Worm (Caenorhabditis elegans): ENCODE results near the gene M02E1.4.
"Not testable (repeated sequence)": the region's sequence is repeated elsewhere in the genome, so short reads cannot be mapped to it uniquely, and the experiment has no call there.

M02E1.4 gene

DNA sequence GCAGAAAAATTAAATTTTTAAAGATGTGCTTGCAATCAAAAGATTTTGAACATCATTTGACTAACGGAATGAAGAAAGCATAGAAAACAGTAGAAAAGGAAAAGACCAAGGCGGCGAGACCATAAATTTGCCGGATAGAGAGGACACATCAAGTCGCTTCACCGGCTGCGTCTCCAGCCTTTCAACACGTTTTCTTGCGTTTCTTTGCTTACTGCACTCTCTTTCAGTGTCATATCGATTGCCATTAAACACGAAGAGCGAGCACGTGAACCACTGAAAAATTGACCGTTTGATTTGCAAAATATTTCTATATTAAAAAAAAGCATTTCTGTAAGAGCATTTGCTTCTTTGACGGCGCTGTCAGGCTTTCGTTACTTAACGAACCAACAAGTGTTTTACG is 35.1 kb downstream of the M02E1.4 start:
- peak; percentile 17 for TF ChIP-seq lin-40 (tag; optimal IDR thresholded peaks at IDR 0.05)
- no peak for TF ChIP-seq K12H6.12 (tag; optimal IDR thresholded peaks at IDR 0.05)
- TF ChIP-seq ztf-3 (GFP tag; optimal IDR thresholded peaks at IDR 0.05), result no peak
- peak; percentile 55; the same call in 1 of the 2 replicates for TF ChIP-seq hmg-1.2 (GFP tag; IDR thresholded peaks at IDR 0.05)
- no peak for TF ChIP-seq cebp-1 (GFP tag; IDR thresholded peaks at IDR 0.05)
- peak; percentile 38 for TF ChIP-seq cebp-1 (tag; optimal IDR thresholded peaks at IDR 0.05)

DNA sequence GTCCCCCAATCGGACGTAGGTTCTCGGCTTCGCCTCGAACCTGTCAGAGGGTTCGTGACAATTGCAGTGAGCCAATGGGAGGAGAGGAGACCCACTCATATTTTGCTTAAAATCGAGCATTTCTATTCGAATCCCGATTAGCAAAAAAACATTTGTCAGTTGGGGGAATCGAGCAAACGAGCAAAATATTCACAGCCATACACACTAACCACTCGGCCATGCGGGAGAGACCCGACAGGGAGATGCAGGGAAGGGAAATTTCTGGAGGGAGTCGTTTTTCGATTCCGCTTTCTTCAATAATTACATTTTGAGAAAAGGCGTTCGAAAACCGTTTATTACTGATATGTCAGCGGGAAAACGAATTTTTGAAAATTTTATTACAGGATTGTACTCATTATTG is 38.3 kb downstream of the M02E1.4 start:
- TF ChIP-seq egl-44 (GFP tag; IDR thresholded peaks at IDR 0.05), result peak; percentile 54; the same call in 1 of the 2 replicates
- peak; percentile 90 for TF ChIP-seq lin-26 (GFP tag; IDR thresholded peaks at IDR 0.05)
- peak; percentile 84 for TF ChIP-seq ztf-25 (GFP tag; IDR thresholded peaks at IDR 0.05)
- peak; percentile 28; the same call in 1 of the 2 replicates for TF ChIP-seq rcor-1 (GFP tag; IDR thresholded peaks at IDR 0.05)
- TF ChIP-seq D2030.7 (GFP tag; IDR thresholded peaks at IDR 0.05), result peak; percentile 33; the same call in 1 of the 2 replicates
- TF ChIP-seq Y56A3A.18 (GFP tag; IDR thresholded peaks at IDR 0.05), result 0 out of 2 replicates have a peak, but pooled peaks have one; percentile 39
- TF ChIP-seq zfh-2 (GFP tag; conservative IDR thresholded peaks at IDR 0.05), result 0 out of 2 replicates have a peak, but pooled peaks have one; percentile 12
- 0 out of 2 replicates have a peak, but pooled peaks have one; percentile 39 for TF ChIP-seq madf-3 (GFP tag; IDR thresholded peaks at IDR 0.05)
- TF ChIP-seq B0261.1 (tag; optimal IDR thresholded peaks at IDR 0.05), result peak; percentile 55
- peak; percentile 82 for TF ChIP-seq tbp1 (GFP tag; optimal IDR thresholded peaks at IDR 0.05)
- TF ChIP-seq ceh-100 (GFP tag; IDR thresholded peaks at IDR 0.05), result peak; percentile 38; the same call in 1 of the 2 replicates
- peak; percentile 49 for TF ChIP-seq mcd-1 (GFP tag; IDR thresholded peaks at IDR 0.05)
- TF ChIP-seq madf-6 (GFP tag; IDR thresholded peaks at IDR 0.05), result peak; percentile 55; the same call in 1 of the 2 replicates
- TF ChIP-seq dox-1 (GFP tag; IDR thresholded peaks at IDR 0.05), result peak; percentile 68
- not testable (repeated sequence) for TF ChIP-seq rpc-1 (optimal IDR thresholded peaks at IDR 0.05)
- peak; percentile 32 for TF ChIP-seq rpc-1 (tag; optimal IDR thresholded peaks at IDR 0.05)
- peak; percentile 79 for TF ChIP-seq nfyb-1 (GFP tag; IDR thresholded peaks at IDR 0.05)
- peak; percentile 73 for TF ChIP-seq hmg-1.2 (GFP tag; IDR thresholded peaks at IDR 0.05)
- 0 out of 2 replicates have a peak, but pooled peaks have one; percentile 29 for TF ChIP-seq ekl-4 (GFP tag; IDR thresholded peaks at IDR 0.05)
- TF ChIP-seq nhr-120 (GFP tag; IDR thresholded peaks at IDR 0.05), result peak; percentile 83; the same call in 1 of the 2 replicates
- peak; percentile 59; the same call in 1 of the 2 replicates for TF ChIP-seq ceh-40 (GFP tag; IDR thresholded peaks at IDR 0.05)
- 0 out of 2 replicates have a peak, but pooled peaks have one; percentile 9 for TF ChIP-seq aptf-3 (GFP tag; IDR thresholded peaks at IDR 0.05)

DNA sequence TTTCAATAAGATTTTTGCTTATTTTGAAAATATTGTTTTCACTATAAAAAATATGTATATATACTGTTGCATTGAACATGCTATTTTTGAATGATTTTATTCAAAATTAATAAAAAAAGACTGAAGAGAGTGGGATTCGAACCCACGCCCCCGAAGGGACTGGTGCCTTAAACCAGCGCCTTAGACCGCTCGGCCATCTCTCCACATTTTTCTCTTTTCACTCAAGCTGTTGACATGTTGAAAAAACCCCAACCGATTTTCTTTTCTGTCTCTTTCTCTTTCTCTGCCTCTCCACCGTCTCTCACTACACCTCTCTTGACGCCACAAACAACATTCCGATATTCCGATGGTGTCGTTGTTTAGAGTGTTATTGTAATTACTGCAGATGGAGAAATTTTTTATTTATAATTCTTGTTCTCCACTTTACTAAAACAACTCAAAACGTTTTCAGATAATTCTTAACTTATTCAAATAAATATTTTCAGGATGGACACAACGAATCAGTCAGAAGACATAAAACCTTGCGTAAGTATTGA is 40.1 kb downstream of the M02E1.4 start, which contains the start of gene sor-3:
TSS of gene sor-3 (plus strand) at position 486 of the 536 bp plus-strand sequence.
- TF ChIP-seq ekl-4 (GFP tag; IDR thresholded peaks at IDR 0.05), result peak; percentile 67
- TF ChIP-seq madf-10 (tag; optimal IDR thresholded peaks at IDR 0.05), result peak; percentile 82
- TF ChIP-seq nhr-120 (GFP tag; IDR thresholded peaks at IDR 0.05), result no peak
- TF ChIP-seq ztf-3 (GFP tag; optimal IDR thresholded peaks at IDR 0.05), result no peak
- peak; percentile 68 for TF ChIP-seq egrh-3 (GFP tag; IDR thresholded peaks at IDR 0.05)
- no peak for TF ChIP-seq fkh-3 (tag; optimal IDR thresholded peaks at IDR 0.05)
- 0 out of 2 replicates have a peak, but pooled peaks have one; percentile 22 for TF ChIP-seq egl-18 (GFP tag; IDR thresholded peaks at IDR 0.05)
- TF ChIP-seq ztf-25 (GFP tag; IDR thresholded peaks at IDR 0.05), result peak; percentile 88
- no peak for TF ChIP-seq ccch-3 (GFP tag; optimal IDR thresholded peaks at IDR 0.05)
- peak; percentile 93 for TF ChIP-seq tbp1 (GFP tag; optimal IDR thresholded peaks at IDR 0.05)
- peak in 1 of 3 experiments; percentile 71 for TF ChIP-seq lin-35 (GFP tag; optimal IDR thresholded peaks at IDR 0.05)
- peak; percentile 62 for TF ChIP-seq snpc-4 (GFP tag; optimal IDR thresholded peaks at IDR 0.05)
- no peak for TF ChIP-seq snpc-4 (tag; optimal IDR thresholded peaks at IDR 0.05)
- TF ChIP-seq nhr-80 (tag; optimal IDR thresholded peaks at IDR 0.05), result no peak
- peak; percentile 62 to 76 for TF ChIP-seq let-607 (tag; optimal IDR thresholded peaks at IDR 0.05)
- no peak for TF ChIP-seq ceh-91 (GFP tag; IDR thresholded peaks at IDR 0.05)
- TF ChIP-seq zim-3 (tag; optimal IDR thresholded peaks at IDR 0.05), result no peak
- TF ChIP-seq attf-3 (GFP tag; conservative IDR thresholded peaks at IDR 0.05), result peak; percentile 82
- peak; percentile 65 for TF ChIP-seq bed-2 (GFP tag; IDR thresholded peaks at IDR 0.05)
- no peak for TF ChIP-seq ceh-100 (GFP tag; IDR thresholded peaks at IDR 0.05)
- TF ChIP-seq let-526 (GFP tag; IDR thresholded peaks at IDR 0.05), result peak; percentile 83; the same call in 1 of the 2 replicates
- TF ChIP-seq lin-40 (tag; optimal IDR thresholded peaks at IDR 0.05), result peak; percentile 91
- no peak for TF ChIP-seq bed-1 (GFP tag; IDR thresholded peaks at IDR 0.05)
- no peak for TF ChIP-seq aptf-2 (GFP tag; conservative IDR thresholded peaks at IDR 0.05)
- no peak for TF ChIP-seq F57C9.4 (tag; optimal IDR thresholded peaks at IDR 0.05)

Measured in whole organism, young adult.